Fruit fly (Drosophila melanogaster): ENCODE data around the gene ftz-f1.
A peak's percentile ranks its signal among the peaks of the same experiment; 100 is the strongest.

The ftz-f1 gene

dm6 chr3L:18761728-18762127, 39.4 kb downstream of the ftz-f1 start:
- TF ChIP-seq insv (optimal IDR thresholded peaks at IDR 0.05), result no peak
- no peak for TF ChIP-seq Sin3A (optimal IDR thresholded peaks at IDR 0.05)
- no peak for TF ChIP-seq Myc (optimal IDR thresholded peaks at IDR 0.05)
- TF ChIP-seq psq (optimal IDR thresholded peaks at IDR 0.05), result no peak
- no peak for TF ChIP-seq h (optimal IDR thresholded peaks at IDR 0.05)

dm6 chr3L:18760421-18761045, 40.6 kb downstream of the ftz-f1 start:
- TF ChIP-seq insv (optimal IDR thresholded peaks at IDR 0.05) (no peak), Sin3A (optimal IDR thresholded peaks at IDR 0.05) (no peak), ttk (optimal IDR thresholded peaks at IDR 0.05) (no peak), Myc (optimal IDR thresholded peaks at IDR 0.05) (no peak), h (optimal IDR thresholded peaks at IDR 0.05) (no peak), psq (optimal IDR thresholded peaks at IDR 0.05) (no peak)

- TF ChIP-seq psq (optimal IDR thresholded peaks at IDR 0.05), result peak; percentile 35
- no peak for TF ChIP-seq insv (optimal IDR thresholded peaks at IDR 0.05)
Observed at dm6 chr3L:18758894-18759569, 42.1 kb downstream of the ftz-f1 start.

- no peak for TF ChIP-seq Myc (optimal IDR thresholded peaks at IDR 0.05)
- TF ChIP-seq psq (optimal IDR thresholded peaks at IDR 0.05), result no peak
- no peak for TF ChIP-seq insv (optimal IDR thresholded peaks at IDR 0.05)
- no peak for TF ChIP-seq Sin3A (optimal IDR thresholded peaks at IDR 0.05)
- TF ChIP-seq ttk (optimal IDR thresholded peaks at IDR 0.05), result no peak
- TF ChIP-seq h (optimal IDR thresholded peaks at IDR 0.05), result no peak
Observed at dm6 chr3L:18757079-18757815, 43.9 kb downstream of the ftz-f1 start.

- no peak for TF ChIP-seq ttk (optimal IDR thresholded peaks at IDR 0.05)
- TF ChIP-seq Sin3A (optimal IDR thresholded peaks at IDR 0.05), result no peak
- TF ChIP-seq psq (optimal IDR thresholded peaks at IDR 0.05), result no peak
- TF ChIP-seq Myc (optimal IDR thresholded peaks at IDR 0.05), result no peak
- no peak for TF ChIP-seq insv (optimal IDR thresholded peaks at IDR 0.05)
- no peak for TF ChIP-seq h (optimal IDR thresholded peaks at IDR 0.05)
Observed at dm6 chr3L:18756293-18756887, 44.7 kb downstream of the ftz-f1 start.

- TF ChIP-seq ttk (optimal IDR thresholded peaks at IDR 0.05) (no peak), Myc (optimal IDR thresholded peaks at IDR 0.05) (no peak), psq (optimal IDR thresholded peaks at IDR 0.05) (no peak), insv (optimal IDR thresholded peaks at IDR 0.05) (no peak), h (optimal IDR thresholded peaks at IDR 0.05) (no peak), Sin3A (optimal IDR thresholded peaks at IDR 0.05) (no peak)
Observed at dm6 chr3L:18753827-18754226, 47.3 kb downstream of the ftz-f1 start.

dm6 chr3L:18749807-18750206, 51.3 kb downstream of the ftz-f1 start:
- TF ChIP-seq ttk (optimal IDR thresholded peaks at IDR 0.05) (no peak), Myc (optimal IDR thresholded peaks at IDR 0.05) (no peak), psq (optimal IDR thresholded peaks at IDR 0.05) (no peak), Sin3A (optimal IDR thresholded peaks at IDR 0.05) (no peak), h (optimal IDR thresholded peaks at IDR 0.05) (no peak), insv (optimal IDR thresholded peaks at IDR 0.05) (no peak)

- TF ChIP-seq psq (optimal IDR thresholded peaks at IDR 0.05), result no peak
- TF ChIP-seq Myc (optimal IDR thresholded peaks at IDR 0.05), result no peak
- no peak for TF ChIP-seq insv (optimal IDR thresholded peaks at IDR 0.05)
- no peak for TF ChIP-seq Sin3A (optimal IDR thresholded peaks at IDR 0.05)
- TF ChIP-seq ttk (optimal IDR thresholded peaks at IDR 0.05), result no peak
- TF ChIP-seq h (optimal IDR thresholded peaks at IDR 0.05), result no peak
Observed at dm6 chr3L:18747953-18748756, 53.0 kb downstream of the ftz-f1 start, which contains the start of the genes Nufip and Atg3. Gene Nufip (minus strand): TSS chr3L:18748367. Gene Atg3 (plus strand): TSS chr3L:18748687.

dm6 chr3L:18746169-18746568, 54.9 kb downstream of the ftz-f1 start:
- TF ChIP-seq Myc (optimal IDR thresholded peaks at IDR 0.05), result no peak

dm6 chr3L:18745647-18746046, 55.5 kb downstream of the ftz-f1 start, which contains the start of gene MED11:
Gene MED11 (plus strand): TSS chr3L:18745856.
- TF ChIP-seq Myc (optimal IDR thresholded peaks at IDR 0.05), result no peak
- TF ChIP-seq psq (optimal IDR thresholded peaks at IDR 0.05), result no peak
- TF ChIP-seq h (optimal IDR thresholded peaks at IDR 0.05), result no peak
- TF ChIP-seq insv (optimal IDR thresholded peaks at IDR 0.05), result no peak
- no peak for TF ChIP-seq Sin3A (optimal IDR thresholded peaks at IDR 0.05)
- no peak for TF ChIP-seq ttk (optimal IDR thresholded peaks at IDR 0.05)

- TF ChIP-seq h (optimal IDR thresholded peaks at IDR 0.05) (no peak), ttk (optimal IDR thresholded peaks at IDR 0.05) (no peak), Myc (optimal IDR thresholded peaks at IDR 0.05) (no peak), psq (optimal IDR thresholded peaks at IDR 0.05) (no peak), insv (optimal IDR thresholded peaks at IDR 0.05) (no peak), Sin3A (optimal IDR thresholded peaks at IDR 0.05) (no peak)
Observed at dm6 chr3L:18744188-18744587, 56.9 kb downstream of the ftz-f1 start, which contains the start of gene CG6885. Gene CG6885 (plus strand): TSS chr3L:18744488.
